Worm (Caenorhabditis elegans): ENCODE results near the gene sqt-3.

DNA sequence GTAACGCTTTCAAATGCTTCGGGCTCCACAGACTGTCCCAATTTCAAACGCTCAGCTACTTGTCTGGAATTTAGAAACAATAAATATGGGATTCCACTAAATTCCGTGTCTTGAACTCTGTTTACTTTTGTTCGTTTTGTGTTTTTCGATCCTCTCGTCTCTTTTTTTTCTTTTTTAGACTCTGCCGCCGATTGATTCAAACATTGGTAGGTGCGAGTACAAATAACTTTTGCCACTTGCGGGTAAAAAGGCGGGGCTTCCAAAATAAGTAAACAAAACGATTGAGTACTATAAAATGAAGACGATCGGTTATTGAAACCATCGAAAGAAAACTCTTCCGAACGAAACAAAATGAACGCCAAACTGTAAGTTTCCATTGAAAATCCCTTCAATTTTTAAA is 12.6 kb downstream of the sqt-3 start, which contains the start of gene fipr-2:
- no peak for TF ChIP-seq nhr-237 (tag; optimal IDR thresholded peaks at IDR 0.05)
- no peak for TF ChIP-seq ZK546.5 (tag; optimal IDR thresholded peaks at IDR 0.05)
- no peak for TF ChIP-seq R02D3.7 (tag; optimal IDR thresholded peaks at IDR 0.05)

All from whole organism, L2 larva.